Fruit fly (Drosophila melanogaster): ENCODE data around the gene EMC2A.

EMC2A gene

DNA sequence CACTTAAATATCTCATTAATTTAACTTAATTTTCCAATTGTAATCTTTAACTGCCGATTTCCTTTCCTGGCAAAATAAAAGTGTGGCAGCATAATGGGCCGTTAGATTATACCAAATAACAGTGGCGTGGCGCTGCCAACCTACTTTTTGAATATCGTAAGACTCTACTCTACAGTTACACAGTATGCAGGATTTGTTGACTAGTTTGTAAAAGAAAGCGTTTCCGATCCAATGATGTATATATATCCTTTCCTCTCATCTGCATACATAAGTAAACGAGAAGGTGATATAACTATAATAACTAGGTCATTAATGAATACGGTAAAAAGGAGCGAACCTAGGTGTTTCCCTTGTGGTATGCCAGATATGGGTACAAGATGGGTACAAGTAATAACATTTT, 4.1 kb downstream of the EMC2A start, which contains the start of gene EMC2B (continued):
- TF ChIP-seq ttk (GFP tag; IDR thresholded peaks at IDR 0.05) (no peak), Spps (tag; optimal IDR thresholded peaks at IDR 0.05) (no peak), Xrp1 (GFP tag; IDR thresholded peaks at IDR 0.05) (no peak), CG4424 (GFP tag; optimal IDR thresholded peaks at IDR 0.05) (peak; percentile 5), slbo (GFP tag; IDR thresholded peaks at IDR 0.05) (no peak), CG13287 (GFP tag; IDR thresholded peaks at IDR 0.05; ENCODE audit: partially characterized antibody) (no peak), bab2 (GFP tag; optimal IDR thresholded peaks at IDR 0.05) (peak; percentile 21), fru (optimal IDR thresholded peaks at IDR 0.05) (no peak), CG14667 (GFP tag; IDR thresholded peaks at IDR 0.05) (no peak), CG15073 (GFP tag; optimal IDR thresholded peaks at IDR 0.05) (no peak), CG11247 (GFP tag; IDR thresholded peaks at IDR 0.05) (no peak), CG42726 (GFP tag; IDR thresholded peaks at IDR 0.05; ENCODE audit: partially characterized antibody) (no peak), CG31365 (tag; optimal IDR thresholded peaks at IDR 0.05) (no peak), CG9817 (tag; optimal IDR thresholded peaks at IDR 0.05) (peak; percentile 43), ase (GFP tag; IDR thresholded peaks at IDR 0.05) (no peak), tap (tag; optimal IDR thresholded peaks at IDR 0.05) (no peak), gem (tag; optimal IDR thresholded peaks at IDR 0.05) (peak; percentile 63), scrt (GFP tag; optimal IDR thresholded peaks at IDR 0.05) (no peak), CG8765 (GFP tag; IDR thresholded peaks at IDR 0.05) (no peak), CG17568 (GFP tag; optimal IDR thresholded peaks at IDR 0.05) (no peak), TFAM (GFP tag; optimal IDR thresholded peaks at IDR 0.05) (no peak), CG3838 (GFP tag; optimal IDR thresholded peaks at IDR 0.05) (no peak), dati (GFP tag; IDR thresholded peaks at IDR 0.05) (no peak), nmo (GFP tag; optimal IDR thresholded peaks at IDR 0.05) (peak; percentile 41), CG17385 (GFP tag; optimal IDR thresholded peaks at IDR 0.05) (no peak), pfk (GFP tag; optimal IDR thresholded peaks at IDR 0.05) (no peak), CG7357 (GFP tag; IDR thresholded peaks at IDR 0.05) (no peak), Adf1 (GFP tag; IDR thresholded peaks at IDR 0.05) (no peak), Hr51 (GFP tag; optimal IDR thresholded peaks at IDR 0.05) (peak in 1 of 2 experiments; percentile 16), CG4617 (GFP tag; optimal IDR thresholded peaks at IDR 0.05; ENCODE audit: borderline replicate concordance) (peak; percentile 77), Optix (GFP tag; IDR thresholded peaks at IDR 0.05) (no peak), E2f2 (GFP tag; IDR thresholded peaks at IDR 0.05) (no peak), CG5953 (GFP tag; IDR thresholded peaks at IDR 0.05) (no peak), kah (GFP tag; optimal IDR thresholded peaks at IDR 0.05) (no peak), chm (GFP tag; IDR thresholded peaks at IDR 0.05) (no peak), Sin3A (optimal IDR thresholded peaks at IDR 0.05) (no peak), prd (optimal IDR thresholded peaks at IDR 0.05) (no peak), prd (GFP tag; IDR thresholded peaks at IDR 0.05) (no peak), CG8944 (GFP tag; optimal IDR thresholded peaks at IDR 0.05) (peak; percentile 1), sr (GFP tag; IDR thresholded peaks at IDR 0.05) (no peak), CG8478 (optimal IDR thresholded peaks at IDR 0.05) (no peak), Bgb (GFP tag; IDR thresholded peaks at IDR 0.05; ENCODE audit: partially characterized antibody) (no peak), cad (GFP tag; optimal IDR thresholded peaks at IDR 0.05) (no peak), Side (GFP tag; optimal IDR thresholded peaks at IDR 0.05) (peak; percentile 45), sob (GFP tag; IDR thresholded peaks at IDR 0.05) (no peak), Mrtf (GFP tag; IDR thresholded peaks at IDR 0.05) (no peak), slp2 (GFP tag; optimal IDR thresholded peaks at IDR 0.05) (no peak), CG12769 (tag; optimal IDR thresholded peaks at IDR 0.05) (peak; percentile 37), CG12659 (GFP tag; optimal IDR thresholded peaks at IDR 0.05) (peak; percentile 65), CG15269 (tag; optimal IDR thresholded peaks at IDR 0.05) (peak; percentile 35), CG5245 (GFP tag; optimal IDR thresholded peaks at IDR 0.05) (no peak), D19B (GFP tag; optimal IDR thresholded peaks at IDR 0.05) (no peak), nom (GFP tag; optimal IDR thresholded peaks at IDR 0.05) (no peak), CG2875 (GFP tag; optimal IDR thresholded peaks at IDR 0.05) (no peak)
